Worm (Caenorhabditis elegans): ENCODE measurements around the gene cut-1.

The cut-1 gene

ce11 chrII:11290109-11290784 is 21.3 kb downstream of the cut-1 start, which contains the start of gene C47G2.3 (continued):
- TF ChIP-seq nhr-71 (tag; optimal IDR thresholded peaks at IDR 0.05) (peak; percentile 66), unc-62 (GFP tag; optimal IDR thresholded peaks at IDR 0.05) (no peak), nhr-237 (tag; optimal IDR thresholded peaks at IDR 0.05) (no peak), fkh-10 (GFP tag; optimal IDR thresholded peaks at IDR 0.05) (no peak), dpl-1 (GFP tag; optimal IDR thresholded peaks at IDR 0.05) (peak; percentile 73 to 86 (median 85)), F16B12.6 (tag; optimal IDR thresholded peaks at IDR 0.05) (no peak)

ce11 chrII:11293433-11293832 is 24.5 kb downstream of the cut-1 start, which contains the start of gene C47G2.4:
Gene C47G2.4 (minus strand): TSS chrII:11293606.
- TF ChIP-seq dpl-1 (GFP tag; optimal IDR thresholded peaks at IDR 0.05) (peak; percentile 64 to 77 (median 71)), sptf-1 (tag; optimal IDR thresholded peaks at IDR 0.05) (no peak), fkh-4 (tag; optimal IDR thresholded peaks at IDR 0.05; ENCODE audit: borderline replicate concordance) (no peak), ceh-63 (GFP tag; optimal IDR thresholded peaks at IDR 0.05) (no peak), lsy-2 (tag; optimal IDR thresholded peaks at IDR 0.05) (peak; percentile 77 to 78), ceh-82 (tag; optimal IDR thresholded peaks at IDR 0.05) (peak; percentile 69 to 83 (median 71)), rnt-1 (tag; optimal IDR thresholded peaks at IDR 0.05) (peak; percentile 83), fkh-8 (tag; optimal IDR thresholded peaks at IDR 0.05) (peak; percentile 49), nhr-20 (tag; optimal IDR thresholded peaks at IDR 0.05) (peak; percentile 74), C16A3.4 (tag; optimal IDR thresholded peaks at IDR 0.05) (peak; percentile 77), egl-13 (tag; optimal IDR thresholded peaks at IDR 0.05) (peak; percentile 11), jun-1 (tag; optimal IDR thresholded peaks at IDR 0.05) (peak; percentile 4), efl-1 (optimal IDR thresholded peaks at IDR 0.05) (peak; percentile 79), efl-1 (GFP tag; optimal IDR thresholded peaks at IDR 0.05 in 1 of 2) (peak; percentile 76 to 97), elt-2 (tag; optimal IDR thresholded peaks at IDR 0.05) (no peak), F16B12.6 (tag; optimal IDR thresholded peaks at IDR 0.05) (peak; percentile 65), elt-3 (tag; optimal IDR thresholded peaks at IDR 0.05) (peak in 1 of 6 experiments; percentile 20), lin-15B (tag; optimal IDR thresholded peaks at IDR 0.05) (peak; percentile 58), blmp-1 (tag; optimal IDR thresholded peaks at IDR 0.05) (peak; percentile 69), ztf-11 (tag; optimal IDR thresholded peaks at IDR 0.05) (peak in 1 of 2 experiments; percentile 26), lin-14 (GFP tag; optimal IDR thresholded peaks at IDR 0.05) (peak; percentile 83), nhr-90 (tag; optimal IDR thresholded peaks at IDR 0.05; ENCODE audit: poor library complexity) (peak; percentile 64), snpc-4 (tag; optimal IDR thresholded peaks at IDR 0.05) (peak; percentile 24), nhr-85 (tag) (peak; percentile 76), unc-98 (GFP tag; IDR thresholded peaks at IDR 0.05) (peak; percentile 18; the same call in 1 of the 2 replicates), mab-9 (GFP tag; IDR thresholded peaks at IDR 0.05) (no peak), swsn-7 (tag; optimal IDR thresholded peaks at IDR 0.05) (peak; percentile 64), fkh-10 (GFP tag; optimal IDR thresholded peaks at IDR 0.05) (no peak), unc-130 (tag; optimal IDR thresholded peaks at IDR 0.05) (peak; percentile 20), dsc-1 (tag; optimal IDR thresholded peaks at IDR 0.05) (peak; percentile 43), nhr-19 (GFP tag; conservative IDR thresholded peaks at IDR 0.05) (peak; percentile 60), lin-35 (GFP tag; optimal IDR thresholded peaks at IDR 0.05) (peak; percentile 76 to 84), nhr-47 (tag; optimal IDR thresholded peaks at IDR 0.05) (peak; percentile 78), isw-1 (GFP tag; IDR thresholded peaks at IDR 0.05) (peak; percentile 55), snu-23 (GFP tag; optimal IDR thresholded peaks at IDR 0.05) (peak; percentile 79), pqm-1 (tag; optimal IDR thresholded peaks at IDR 0.05) (no peak), C04F5.9 (tag; optimal IDR thresholded peaks at IDR 0.05) (peak; percentile 32), fos-1 (tag; optimal IDR thresholded peaks at IDR 0.05) (peak; percentile 12), unc-86 (tag; optimal IDR thresholded peaks at IDR 0.05) (peak; percentile 54), xbp-1 (tag; optimal IDR thresholded peaks at IDR 0.05) (peak; percentile 64), aha-1 (tag; optimal IDR thresholded peaks at IDR 0.05) (no peak), mep-1 (tag; optimal IDR thresholded peaks at IDR 0.05) (peak; percentile 58), tbx-2 (tag; optimal IDR thresholded peaks at IDR 0.05) (peak; percentile 55), vab-15 (tag; optimal IDR thresholded peaks at IDR 0.05) (no peak), lir-3 (tag; optimal IDR thresholded peaks at IDR 0.05; ENCODE audit: poor library complexity) (peak; percentile 70), skn-1 (tag; optimal IDR thresholded peaks at IDR 0.05) (peak; percentile 50), tlp-1 (tag; optimal IDR thresholded peaks at IDR 0.05) (no peak)
